Worm (Caenorhabditis elegans): ENCODE data around the gene abhd-5.1.

The abhd-5.1 gene

ce11 chrV:4868698-4869097 lies 21.2 kb downstream of the abhd-5.1 start:
- no peak for TF ChIP-seq tbx-2 (tag; optimal IDR thresholded peaks at IDR 0.05)

- TF ChIP-seq aly-2 (tag; optimal IDR thresholded peaks at IDR 0.05), result no peak
- TF ChIP-seq nhr-11 (tag; optimal IDR thresholded peaks at IDR 0.05), result peak; percentile 56
- no peak for TF ChIP-seq elt-1 (tag; optimal IDR thresholded peaks at IDR 0.05)
- no peak for TF ChIP-seq pqm-1 (tag; optimal IDR thresholded peaks at IDR 0.05)
Observed at ce11 chrV:4870627-4871026, 23.2 kb downstream of the abhd-5.1 start.

ce11 chrV:4871992-4872391 lies 24.5 kb downstream of the abhd-5.1 start, which contains the start of gene srd-33:
Gene srd-33 (plus strand): TSS chrV:4872292.
- TF ChIP-seq ztf-11 (tag; optimal IDR thresholded peaks at IDR 0.05), result no peak
- no peak for TF ChIP-seq daf-12 (tag; optimal IDR thresholded peaks at IDR 0.05)
- no peak for TF ChIP-seq pha-4 (tag; optimal IDR thresholded peaks at IDR 0.05)
- TF ChIP-seq nhr-11 (tag; optimal IDR thresholded peaks at IDR 0.05), result no peak
- no peak for TF ChIP-seq eor-1 (tag; optimal IDR thresholded peaks at IDR 0.05)
- TF ChIP-seq mml-1 (tag; optimal IDR thresholded peaks at IDR 0.05), result no peak
- TF ChIP-seq hmg-11 (tag; optimal IDR thresholded peaks at IDR 0.05), result no peak
- no peak for TF ChIP-seq unc-62 (GFP tag; optimal IDR thresholded peaks at IDR 0.05)
- no peak for TF ChIP-seq lsy-12 (tag; optimal IDR thresholded peaks at IDR 0.05)

- TF ChIP-seq ceh-9 (tag; optimal IDR thresholded peaks at IDR 0.05) (no peak), tbx-2 (tag; optimal IDR thresholded peaks at IDR 0.05) (no peak), nhr-12 (tag; optimal IDR thresholded peaks at IDR 0.05) (no peak), ama-1 (optimal IDR thresholded peaks at IDR 0.05) (no peak), ceh-28 (tag; optimal IDR thresholded peaks at IDR 0.05) (no peak), mml-1 (tag; optimal IDR thresholded peaks at IDR 0.05) (no peak), unc-39 (tag; optimal IDR thresholded peaks at IDR 0.05) (no peak), pha-4 (tag; optimal IDR thresholded peaks at IDR 0.05) (no peak), elt-2 (tag; optimal IDR thresholded peaks at IDR 0.05) (no peak), unc-62 (GFP tag; optimal IDR thresholded peaks at IDR 0.05) (no peak)
Observed at ce11 chrV:4877587-4877986, 30.1 kb downstream of the abhd-5.1 start, which contains the start of gene T19H12.6. Gene T19H12.6 (minus strand): TSS chrV:4877687.

- TF ChIP-seq nhr-11 (tag; optimal IDR thresholded peaks at IDR 0.05) (no peak), ceh-16 (tag; optimal IDR thresholded peaks at IDR 0.05) (no peak), elt-2 (tag; optimal IDR thresholded peaks at IDR 0.05) (no peak), ceh-9 (tag; optimal IDR thresholded peaks at IDR 0.05) (no peak), ama-1 (optimal IDR thresholded peaks at IDR 0.05) (no peak), fkh-10 (GFP tag; optimal IDR thresholded peaks at IDR 0.05) (no peak), eor-1 (tag; optimal IDR thresholded peaks at IDR 0.05) (no peak), egl-27 (tag; optimal IDR thresholded peaks at IDR 0.05) (no peak)
Observed at ce11 chrV:4879251-4879650, 31.8 kb downstream of the abhd-5.1 start, which contains the start of gene T19H12.15. Gene T19H12.15 (minus strand): TSS chrV:4879351.

- TF ChIP-seq mml-1 (tag; optimal IDR thresholded peaks at IDR 0.05) (no peak), skn-1 (tag; optimal IDR thresholded peaks at IDR 0.05) (no peak), unc-62 (GFP tag; optimal IDR thresholded peaks at IDR 0.05) (no peak), nhr-28 (tag; optimal IDR thresholded peaks at IDR 0.05) (no peak), nhr-23 (tag; optimal IDR thresholded peaks at IDR 0.05) (no peak), nhr-12 (tag; optimal IDR thresholded peaks at IDR 0.05) (no peak), zag-1 (tag; optimal IDR thresholded peaks at IDR 0.05) (no peak)
Observed at ce11 chrV:4881377-4881776, 33.9 kb downstream of the abhd-5.1 start, which contains the start of gene str-32. Gene str-32 (minus strand): TSS chrV:4881477.

ce11 chrV:4884490-4884889 lies 37.0 kb downstream of the abhd-5.1 start, which contains the start of gene T19H12.12:
Gene T19H12.12 (plus strand): TSS chrV:4884790.
- no peak for TF ChIP-seq nhr-25 (tag; optimal IDR thresholded peaks at IDR 0.05)
- no peak for TF ChIP-seq lin-15B (tag; optimal IDR thresholded peaks at IDR 0.05)

- no peak for TF ChIP-seq fkh-2 (tag; optimal IDR thresholded peaks at IDR 0.05)
- TF ChIP-seq daf-12 (tag; optimal IDR thresholded peaks at IDR 0.05), result no peak
- no peak for TF ChIP-seq ceh-9 (tag; optimal IDR thresholded peaks at IDR 0.05)
- TF ChIP-seq mml-1 (tag; optimal IDR thresholded peaks at IDR 0.05), result no peak
- TF ChIP-seq nhr-76 (tag; optimal IDR thresholded peaks at IDR 0.05), result no peak
Observed at ce11 chrV:4885372-4885771, 37.9 kb downstream of the abhd-5.1 start, which contains the start of gene T19H12.3. Gene T19H12.3 (plus strand): TSS chrV:4885672.

Data from whole organism, L3 larva.